Worm (Caenorhabditis elegans) whole organism, mixed stage, embryonic: ENCODE results near the gene Y47D7A.15.

Experiments
- M03D4.4 ChIP-seq: sonication (generic microtip); optimal IDR thresholded peaks from 2 replicates; lab custom pipeline; 2017; ENCODE audit warnings: mild to moderate bottlenecking, missing genetic modification characterization, missing compliant biosample characterization
- bed-3 ChIP-seq: fragments of 200-800 bp; sonication (Bioruptor generic); optimal IDR thresholded peaks from 3 replicates; lab custom pipeline; 2018; ENCODE audit warnings: mild to moderate bottlenecking, missing genetic modification characterization, moderate library complexity, missing compliant biosample characterization
- blmp-1 ChIP-seq: fragments of 150-350 bp; optimal IDR thresholded peaks from 2 replicates; lab custom pipeline; 2014; ENCODE audit warnings: missing biosample characterization, missing genetic modification characterization
- ceh-39 ChIP-seq: fragments of 150-350 bp; optimal IDR thresholded peaks from 2 replicates; lab custom pipeline; 2014; ENCODE audit warnings: missing biosample characterization, missing genetic modification characterization
- ceh-43 ChIP-seq: fragments of 200-800 bp; sonication (Bioruptor generic); optimal IDR thresholded peaks from 2 replicates; lab custom pipeline; 2018; ENCODE audit warnings: mild to moderate bottlenecking, missing genetic modification characterization, moderate library complexity, missing compliant biosample characterization
- ceh-83 ChIP-seq: fragments of 200-800 bp; sonication (Bioruptor generic); optimal IDR thresholded peaks from 2 replicates; lab custom pipeline; 2018; ENCODE audit warnings: mild to moderate bottlenecking, missing genetic modification characterization, missing compliant biosample characterization
- ces-1 ChIP-seq: fragments of 150-350 bp; optimal IDR thresholded peaks from 2 replicates; lab custom pipeline; 2014; ENCODE audit warnings: missing biosample characterization, missing genetic modification reagents, missing genetic modification characterization
- cnd-1 ChIP-seq: fragments of 200-800 bp; sonication (Bioruptor generic); optimal IDR thresholded peaks from 2 replicates; lab custom pipeline; 2018; ENCODE audit warnings: mild to moderate bottlenecking, missing genetic modification characterization, missing compliant biosample characterization
- elt-1 ChIP-seq: sonication (generic microtip); optimal IDR thresholded peaks from 2 replicates; lab custom pipeline; 2017; ENCODE audit warnings: missing genetic modification characterization, mild to moderate bottlenecking, missing compliant biosample characterization, antibody characterized with exemption, moderate library complexity, borderline replicate concordance; ENCODE audit not compliant: insufficient read depth
- elt-3 ChIP-seq: fragments of 150-350 bp; optimal IDR thresholded peaks from 2 replicates; lab custom pipeline; 2014; ENCODE audit warnings: missing biosample characterization, missing genetic modification characterization
- flh-1 ChIP-seq: fragments of 200-800 bp; sonication (Bioruptor generic); optimal IDR thresholded peaks from 2 replicates; lab custom pipeline; 2018; ENCODE audit warnings: mild to moderate bottlenecking, missing genetic modification characterization, moderate library complexity, missing compliant biosample characterization
- ham-2 ChIP-seq: fragments of 200-800 bp; sonication (Bioruptor generic); optimal IDR thresholded peaks from 2 replicates; lab custom pipeline; 2018; ENCODE audit warnings: mild to moderate bottlenecking, missing genetic modification characterization, missing compliant biosample characterization
- hlh-1 ChIP-seq: fragments of 150-350 bp; optimal IDR thresholded peaks from 2 replicates; lab custom pipeline; 2014; ENCODE audit warnings: missing biosample characterization, missing genetic modification reagents, missing genetic modification characterization
- lin-13 ChIP-seq: fragments of 150-350 bp; optimal IDR thresholded peaks from 2 replicates; lab custom pipeline; 2014; ENCODE audit warnings: missing biosample characterization, missing genetic modification characterization
- lin-32 ChIP-seq: fragments of 200-800 bp; sonication (Bioruptor generic); optimal IDR thresholded peaks from 2 replicates; lab custom pipeline; 2018; ENCODE audit warnings: mild to moderate bottlenecking, missing genetic modification characterization, missing compliant biosample characterization
- lsy-2 ChIP-seq: fragments of 150-350 bp; optimal IDR thresholded peaks from 2 replicates; lab custom pipeline; 2014; ENCODE audit warnings: missing biosample characterization, missing genetic modification characterization
- mab-5 ChIP-seq: fragments of 150-350 bp; optimal IDR thresholded peaks from 2 replicates; lab custom pipeline; 2014; ENCODE audit warnings: missing biosample characterization, missing genetic modification characterization
- mep-1 ChIP-seq: fragments of 150-350 bp; optimal IDR thresholded peaks from 2 replicates; lab custom pipeline; 2017; ENCODE audit warnings: missing biosample characterization, missing genetic modification reagents, missing genetic modification characterization, inconsistent platforms
- nhr-12 ChIP-seq: fragments of 150-350 bp; optimal IDR thresholded peaks from 2 replicates; lab custom pipeline; 2014; ENCODE audit warnings: missing biosample characterization, missing genetic modification characterization
- nhr-2 ChIP-seq: fragments of 150-350 bp; optimal IDR thresholded peaks from 2 replicates; lab custom pipeline; 2014; ENCODE audit warnings: missing biosample characterization, missing genetic modification characterization
- nhr-237 ChIP-seq: fragments of 150-350 bp; optimal IDR thresholded peaks from 2 replicates; lab custom pipeline; 2014; ENCODE audit warnings: missing biosample characterization, missing genetic modification characterization
- nhr-28 ChIP-seq: fragments of 150-350 bp; optimal IDR thresholded peaks from 2 replicates; lab custom pipeline; 2014; ENCODE audit warnings: missing biosample characterization, missing genetic modification characterization
- nhr-76 ChIP-seq: sonication (generic microtip); optimal IDR thresholded peaks from 2 replicates; lab custom pipeline; 2017; ENCODE audit warnings: missing biosample characterization, missing genetic modification characterization
- pha-4 ChIP-seq: fragments of 150-350 bp; optimal IDR thresholded peaks from 2 replicates; lab custom pipeline; 2018; ENCODE audit warnings: missing biosample characterization, missing genetic modification reagents, missing genetic modification characterization
- snpc-4 ChIP-seq: fragments of 150-350 bp; optimal IDR thresholded peaks from 2 replicates; lab custom pipeline; 2014; ENCODE audit warnings: missing biosample characterization, missing genetic modification characterization
- tbx-8 ChIP-seq: fragments of 200-800 bp; sonication (Bioruptor generic); optimal IDR thresholded peaks from 2 replicates; lab custom pipeline; 2018; ENCODE audit warnings: mild to moderate bottlenecking, missing genetic modification characterization, moderate library complexity, missing compliant biosample characterization
- unc-120 ChIP-seq: sonication (generic microtip); optimal IDR thresholded peaks from 2 replicates; lab custom pipeline; 2017; ENCODE audit warnings: missing genetic modification characterization, missing compliant biosample characterization; ENCODE audit not compliant: poor library complexity, severe bottlenecking
- unc-39 ChIP-seq: fragments of 150-350 bp; optimal IDR thresholded peaks from 2 replicates; lab custom pipeline; 2014; ENCODE audit warnings: missing biosample characterization, missing genetic modification characterization
- zip-8 ChIP-seq: fragments of 150-350 bp; optimal IDR thresholded peaks from 2 replicates; lab custom pipeline; 2014; ENCODE audit warnings: missing biosample characterization, missing genetic modification characterization
- ztf-11 ChIP-seq: fragments of 150-350 bp; optimal IDR thresholded peaks from 2 replicates; lab custom pipeline; 2014; ENCODE audit warnings: missing biosample characterization, missing genetic modification characterization

The Y47D7A.15 gene

ce11 chrV:4410643-4411042 is 22.3 kb downstream of the Y47D7A.15 start, which contains the start of gene Y47D7A.3:
Gene Y47D7A.3 (plus strand): TSS chrV:4410943.
- no peak for TF ChIP-seq ham-2
- no peak for TF ChIP-seq ceh-39 (tag; lab: Kevin White, UChicago)
- no peak for TF ChIP-seq ceh-83 (GFP tag; lab: Kevin White, UChicago)
- TF ChIP-seq blmp-1: no peak
- TF ChIP-seq lsy-2 (tag; lab: Kevin White, UChicago): no peak
- no peak for TF ChIP-seq elt-3 (tag; lab: Kevin White, UChicago)
- TF ChIP-seq lin-32: no peak
- TF ChIP-seq, all 35 proteins: peak for 0

- TF ChIP-seq cnd-1 (tag; lab: Kevin White, UChicago): no peak
- no peak for TF ChIP-seq nhr-76
- no peak for TF ChIP-seq ceh-43 (GFP tag; lab: Kevin White, UChicago)
- no peak for TF ChIP-seq flh-1 (GFP tag; lab: Kevin White, UChicago)
- no peak for TF ChIP-seq lsy-2 (tag; lab: Kevin White, UChicago)
- TF ChIP-seq ceh-39 (tag; lab: Kevin White, UChicago): no peak
- TF ChIP-seq nhr-2 (tag; lab: Kevin White, UChicago): no peak
- TF ChIP-seq nhr-12 (tag; lab: Kevin White, UChicago): no peak
- no peak for TF ChIP-seq zip-8 (tag; lab: Kevin White, UChicago)
- TF ChIP-seq lin-32: no peak
- no peak for TF ChIP-seq ces-1 (GFP tag; lab: Kevin White, UChicago)
- TF ChIP-seq unc-120 (tag; lab: Kevin White, UChicago): no peak
- no peak for TF ChIP-seq tbx-8 (GFP tag; lab: Kevin White, UChicago)
- TF ChIP-seq mep-1: no peak
- TF ChIP-seq hlh-1 (tag; lab: Kevin White, UChicago): no peak
- TF ChIP-seq ceh-83 (GFP tag; lab: Kevin White, UChicago): no peak
- TF ChIP-seq elt-3 (tag; lab: Kevin White, UChicago): no peak
- no peak for TF ChIP-seq ham-2
Measured at ce11 chrV:4407519-4407918, 25.5 kb downstream of the Y47D7A.15 start, which contains the start of gene nhr-118. Gene nhr-118 (plus strand): TSS chrV:4407819.

- TF ChIP-seq ztf-11 (tag; lab: Kevin White, UChicago): no peak
- TF ChIP-seq lin-13 (tag; lab: Kevin White, UChicago): no peak
- TF ChIP-seq bed-3: no peak
- TF ChIP-seq elt-1 (tag; lab: Kevin White, UChicago): no peak
Measured at ce11 chrV:4401865-4402264, 31.1 kb downstream of the Y47D7A.15 start, which contains the start of gene F13A2.5. Gene F13A2.5 (minus strand): TSS chrV:4401965.

ce11 chrV:4400118-4400517 is 32.9 kb downstream of the Y47D7A.15 start, which contains the start of gene F13A2.4:
Gene F13A2.4 (minus strand): TSS chrV:4400218.
- TF ChIP-seq lin-13 (tag; lab: Kevin White, UChicago) (no peak), nhr-28 (tag; lab: Kevin White, UChicago) (no peak), tbx-8 (GFP tag; lab: Kevin White, UChicago) (no peak), elt-3 (tag; lab: Kevin White, UChicago) (no peak), ztf-11 (tag; lab: Kevin White, UChicago) (no peak), pha-4 (tag; lab: Kevin White, UChicago) (no peak), nhr-237 (no peak), snpc-4 (tag; lab: Kevin White, UChicago) (no peak), unc-39 (tag; lab: Kevin White, UChicago) (no peak), nhr-76 (no peak), unc-120 (tag; lab: Kevin White, UChicago) (no peak), elt-1 (tag; lab: Kevin White, UChicago) (no peak)

- TF ChIP-seq nhr-76: no peak
- TF ChIP-seq M03D4.4 (tag; lab: Kevin White, UChicago): no peak
- no peak for TF ChIP-seq unc-120 (tag; lab: Kevin White, UChicago)
- TF ChIP-seq ceh-39 (tag; lab: Kevin White, UChicago): no peak
- TF ChIP-seq blmp-1: no peak
- TF ChIP-seq lin-32: no peak
- no peak for TF ChIP-seq nhr-12 (tag; lab: Kevin White, UChicago)
- no peak for TF ChIP-seq elt-3 (tag; lab: Kevin White, UChicago)
- no peak for TF ChIP-seq mab-5 (tag; lab: Kevin White, UChicago)
- no peak for TF ChIP-seq ham-2
- no peak for TF ChIP-seq cnd-1 (tag; lab: Kevin White, UChicago)
- TF ChIP-seq hlh-1 (tag; lab: Kevin White, UChicago): no peak
- no peak for TF ChIP-seq zip-8 (tag; lab: Kevin White, UChicago)
- TF ChIP-seq nhr-28 (tag; lab: Kevin White, UChicago): no peak
- no peak for TF ChIP-seq snpc-4 (tag; lab: Kevin White, UChicago)
- no peak for TF ChIP-seq ztf-11 (tag; lab: Kevin White, UChicago)
- TF ChIP-seq, all 35 proteins: peak for 0
Measured at ce11 chrV:4398884-4399283, 34.1 kb downstream of the Y47D7A.15 start.
